Fruit fly (Drosophila melanogaster) whole organism, pupa: ENCODE results near the gene CG3857.

Experiments
- CG10348 ChIP-seq: fragments of 200-800 bp; sonication (Bioruptor generic); IDR thresholded peaks from 2 replicates; pipeline ENCODE4 v1.3.6; 2022; ENCODE audit warnings: missing biosample characterization, missing genetic modification characterization
- CG12605 ChIP-seq: fragments of 200-800 bp; sonication (Bioruptor generic); IDR thresholded peaks from 2 replicates; pipeline ENCODE4 v1.3.6; 2022; ENCODE audit warnings: missing biosample characterization, missing genetic modification characterization
- CG13204 ChIP-seq: fragments of 200-800 bp; sonication (Bioruptor generic); optimal IDR thresholded peaks from 2 replicates; lab custom pipeline; 2018; ENCODE audit warnings: missing biosample characterization, mild to moderate bottlenecking, missing genetic modification characterization, moderate library complexity
- CG14655 ChIP-seq: fragments of 200-800 bp; sonication (Bioruptor generic); optimal IDR thresholded peaks from 3 replicates; lab custom pipeline; 2017; ENCODE audit warnings: mild to moderate bottlenecking, missing biosample characterization, missing genetic modification reagents, missing genetic modification characterization
- CG15710 ChIP-seq: fragments of 200-800 bp; sonication (Bioruptor generic); optimal IDR thresholded peaks from 2 replicates; lab custom pipeline; 2018; ENCODE audit warnings: missing biosample characterization, mild to moderate bottlenecking, missing genetic modification characterization, moderate library complexity
- CG17806 ChIP-seq: fragments of 200-800 bp; sonication (Bioruptor generic); optimal IDR thresholded peaks from 2 replicates; lab custom pipeline; 2018; ENCODE audit warnings: missing biosample characterization, mild to moderate bottlenecking, missing genetic modification characterization, moderate library complexity
- CG32121 ChIP-seq: fragments of 200-800 bp; sonication (Bioruptor generic); IDR thresholded peaks from 2 replicates; pipeline ENCODE4 v1.3.6; 2022; ENCODE audit warnings: missing biosample characterization, missing genetic modification characterization
- CG34367 ChIP-seq: fragments of 200-800 bp; sonication (Bioruptor generic); optimal IDR thresholded peaks from 2 replicates; lab custom pipeline; 2018; ENCODE audit warnings: missing biosample characterization, mild to moderate bottlenecking, missing genetic modification characterization
- CG4496 ChIP-seq: fragments of 200-800 bp; sonication (Bioruptor generic); IDR thresholded peaks from 3 replicates; pipeline ENCODE4 v1.3.6; 2022; ENCODE audit warnings: missing biosample characterization, missing genetic modification characterization
- CG8159 ChIP-seq: fragments of 200-800 bp; sonication (Bioruptor generic); optimal IDR thresholded peaks from 3 replicates; lab custom pipeline; 2018; ENCODE audit warnings: missing biosample characterization, mild to moderate bottlenecking, missing genetic modification characterization, moderate library complexity
- CG8301 ChIP-seq: fragments of 200-800 bp; sonication (Bioruptor generic); optimal IDR thresholded peaks from 2 replicates; lab custom pipeline; 2018; ENCODE audit warnings: missing biosample characterization, mild to moderate bottlenecking, missing genetic modification characterization
- CG9948 ChIP-seq: fragments of 200-800 bp; sonication (Bioruptor generic); optimal IDR thresholded peaks from 2 replicates; lab custom pipeline; 2018; ENCODE audit warnings: missing biosample characterization, mild to moderate bottlenecking, missing genetic modification characterization, moderate library complexity
- D1 ChIP-seq: fragments of 200-800 bp; sonication (Bioruptor generic); optimal IDR thresholded peaks from 2 replicates; lab custom pipeline; 2018; ENCODE audit warnings: missing biosample characterization, mild to moderate bottlenecking, missing genetic modification characterization, moderate library complexity
- EcR ChIP-seq: fragments of 200-800 bp; sonication (Bioruptor generic); optimal IDR thresholded peaks from 3 replicates; lab custom pipeline; 2019; ENCODE audit warnings: missing biosample characterization, missing genetic modification characterization, mild to moderate bottlenecking, moderate library complexity, missing genetic modification reagents
- Ets98B ChIP-seq: fragments of 200-800 bp; sonication (Bioruptor generic); IDR thresholded peaks from 2 replicates; pipeline ENCODE4 v1.3.6; 2022; ENCODE audit warnings: missing biosample characterization, missing genetic modification characterization
- Pif1A ChIP-seq: fragments of 200-800 bp; sonication (Bioruptor generic); optimal IDR thresholded peaks from 3 replicates; lab custom pipeline; 2016; ENCODE audit warnings: missing biosample characterization, missing genetic modification characterization
- Pif1B ChIP-seq: fragments of 200-800 bp; sonication (Bioruptor generic); optimal IDR thresholded peaks from 3 replicates; lab custom pipeline; 2016; ENCODE audit warnings: missing biosample characterization, missing genetic modification characterization
- Snoo ChIP-seq: fragments of 200-800 bp; sonication (Bioruptor generic); optimal IDR thresholded peaks from 3 replicates; lab custom pipeline; 2017; ENCODE audit warnings: missing biosample characterization, mild to moderate bottlenecking, missing genetic modification characterization, inconsistent platforms
- fd96Ca ChIP-seq: fragments of 200-800 bp; sonication (Bioruptor generic); IDR thresholded peaks from 3 replicates; pipeline ENCODE4 v1.3.6; 2022; ENCODE audit warnings: missing biosample characterization, missing genetic modification characterization
- gl ChIP-seq: fragments of 200-800 bp; sonication (Bioruptor generic); optimal IDR thresholded peaks from 2 replicates; lab custom pipeline; 2018; ENCODE audit warnings: missing biosample characterization, mild to moderate bottlenecking, missing genetic modification characterization
- rn ChIP-seq: fragments of 200-800 bp; sonication (Bioruptor generic); IDR thresholded peaks from 2 replicates; pipeline ENCODE4 v1.3.6; 2022; ENCODE audit warnings: missing biosample characterization, missing genetic modification characterization

Gene CG3857

DNA sequence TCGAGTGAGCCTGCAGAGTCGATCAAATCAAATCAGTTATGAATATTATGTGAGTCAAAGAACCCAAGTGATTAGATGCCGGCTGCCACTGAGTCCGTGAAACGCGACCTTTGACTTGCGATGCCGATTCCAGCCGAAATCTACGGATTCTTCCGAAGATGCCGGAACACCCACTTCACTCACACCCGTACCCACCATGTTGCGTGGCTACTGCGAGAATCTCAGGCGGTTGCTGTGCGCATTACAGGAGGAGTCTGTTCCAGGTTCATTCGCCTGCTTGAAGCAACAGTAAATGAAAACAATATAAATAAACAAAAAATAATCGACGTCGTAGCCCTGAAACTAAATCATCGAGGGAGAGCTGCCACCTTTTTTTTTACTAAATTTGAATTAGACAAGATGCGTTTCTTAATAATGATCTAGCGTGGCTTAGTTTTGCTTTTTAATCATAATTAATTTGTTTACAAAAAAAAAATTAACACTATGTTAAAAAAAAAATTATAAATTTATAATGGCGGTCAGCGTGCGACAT, 38.2 kb downstream of the CG3857 start, which contains the start of gene Ldaf1:
Gene Ldaf1, minus strand, starts transcription at position 307 of the 532 bp plus-strand sequence.
- TF ChIP-seq Pif1A (GFP tag; lab: Kevin White, UChicago) (no peak), CG32121 (GFP tag; lab: Robert Waterston, UW) (no peak), EcR (GFP tag; lab: Kevin White, UChicago) (peak; percentile 39), CG8159 (tag; lab: Kevin White, UChicago) (no peak), CG8301 (tag; lab: Kevin White, UChicago) (no peak)
- TF ChIP-seq, all 21 proteins: peak for 1

DNA sequence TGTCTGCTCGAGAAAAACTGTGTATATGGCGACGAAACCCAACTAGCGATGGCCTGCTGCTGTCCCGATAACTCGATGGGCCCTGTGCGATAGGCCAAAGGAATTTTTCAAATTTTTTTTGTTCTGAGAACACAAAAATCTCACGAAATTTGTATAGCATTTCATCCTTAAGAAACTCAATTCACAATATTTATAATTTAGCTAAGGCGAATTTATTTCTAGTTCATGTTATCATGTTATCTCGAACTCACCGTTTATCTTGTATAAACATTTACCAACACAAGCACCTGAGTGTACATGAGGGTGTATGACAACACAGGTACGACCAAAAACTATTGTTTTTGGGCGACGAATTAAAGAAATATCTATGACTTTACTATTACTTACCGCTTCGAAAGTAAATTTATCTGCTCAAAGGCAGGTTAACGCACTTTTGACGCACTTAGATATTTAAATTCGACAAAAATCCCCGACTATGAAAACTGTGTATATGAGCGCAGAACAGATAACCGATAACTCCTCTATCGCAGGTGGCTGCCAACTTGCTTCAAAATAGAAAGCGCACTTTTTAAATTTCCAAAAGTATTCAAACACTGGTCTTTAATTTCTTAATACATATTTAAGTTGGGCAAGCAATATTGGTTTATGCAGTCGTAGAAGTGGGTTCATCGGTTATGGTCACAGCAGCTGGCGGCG, 39.6 kb downstream of the CG3857 start, which contains the start of gene arm:
Gene arm, minus strand, starts transcription at position 524 of the 696 bp plus-strand sequence.
- TF ChIP-seq CG8159 (tag; lab: Kevin White, UChicago): peak; percentile 12
- no peak for TF ChIP-seq Snoo (tag; lab: Kevin White, UChicago)

DNA sequence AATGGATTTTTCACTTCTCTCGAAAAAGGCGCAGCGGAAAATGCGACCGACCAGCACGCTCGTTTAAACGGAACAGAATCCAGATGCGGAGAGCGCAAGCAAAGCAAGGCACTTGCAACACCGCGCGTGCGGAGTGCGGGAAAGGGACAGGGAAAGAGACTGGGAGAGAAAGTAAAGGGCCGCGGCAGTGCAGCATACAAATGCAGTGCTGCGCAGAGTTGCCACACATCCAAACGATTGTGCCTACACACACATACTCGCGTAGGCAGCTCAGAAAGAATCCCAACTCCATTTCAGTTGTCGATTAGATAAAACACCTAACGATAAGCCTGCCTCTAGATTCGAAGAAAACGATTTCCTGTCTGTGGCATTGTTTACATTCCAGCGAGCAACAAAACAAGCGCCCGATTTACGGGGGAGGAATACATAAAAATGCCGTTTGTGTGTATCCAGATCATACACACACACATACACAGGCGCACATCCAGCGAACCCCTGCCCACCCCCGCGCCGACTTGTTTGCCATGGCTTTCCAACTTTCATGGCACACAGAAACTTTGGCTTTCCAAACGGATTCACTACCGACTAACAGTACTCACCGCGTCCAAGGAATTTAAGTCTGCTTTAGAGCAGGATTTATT, 40.3 kb downstream of the CG3857 start:
- TF ChIP-seq CG32121 (GFP tag; lab: Robert Waterston, UW) (no peak), CG10348 (GFP tag; lab: Robert Waterston, UW) (no peak), CG14655 (GFP tag; lab: Kevin White, UChicago) (no peak), rn (GFP tag; lab: Robert Waterston, UW) (no peak), CG4496 (GFP tag; lab: Robert Waterston, UW) (no peak), Pif1B (GFP tag; lab: Kevin White, UChicago) (peak; percentile 31), fd96Ca (GFP tag; lab: Robert Waterston, UW) (no peak), CG13204 (GFP tag; lab: Kevin White, UChicago) (peak; percentile 62), Ets98B (GFP tag; lab: Robert Waterston, UW) (peak; percentile 21; the same call in 1 of the 2 replicates)

DNA sequence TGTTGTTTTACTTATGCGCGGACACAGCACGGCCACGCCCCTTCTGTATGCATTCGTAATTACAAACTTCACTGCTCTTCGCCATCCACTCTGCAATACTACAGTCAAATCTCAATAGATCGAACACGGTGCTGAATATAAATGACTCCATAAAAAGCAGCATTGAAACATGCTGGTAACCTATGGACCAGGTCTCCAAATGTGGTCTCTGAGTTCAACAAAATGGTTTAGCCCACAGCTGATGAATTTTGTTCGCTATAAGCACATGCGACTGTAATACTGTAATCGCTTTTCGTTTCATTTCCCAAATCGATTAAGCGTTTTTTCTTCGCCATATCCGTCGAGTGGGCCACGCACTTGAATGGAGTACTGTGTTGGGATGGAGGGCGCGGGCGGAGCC, 42.5 kb downstream of the CG3857 start:
- TF ChIP-seq CG4496 (GFP tag; lab: Robert Waterston, UW) (peak; percentile 73; the same call in 2 of the 3 replicates), Ets98B (GFP tag; lab: Robert Waterston, UW) (peak; percentile 48; the same call in 1 of the 2 replicates), D1 (tag; lab: Kevin White, UChicago) (no peak), CG8159 (tag; lab: Kevin White, UChicago) (peak; percentile 58), Pif1A (GFP tag; lab: Kevin White, UChicago) (no peak), CG12605 (GFP tag; lab: Robert Waterston, UW) (no peak), CG32121 (GFP tag; lab: Robert Waterston, UW) (peak; percentile 27; the same call in 1 of the 2 replicates), CG9948 (peak; percentile 33), rn (GFP tag; lab: Robert Waterston, UW) (no peak), gl (tag; lab: Kevin White, UChicago) (peak; percentile 16), CG34367 (tag; lab: Kevin White, UChicago) (peak; percentile 16), CG8301 (tag; lab: Kevin White, UChicago) (peak; percentile 30), fd96Ca (GFP tag; lab: Robert Waterston, UW) (peak; percentile 60; the same call in 1 of the 3 replicates), Snoo (tag; lab: Kevin White, UChicago) (peak; percentile 48), CG13204 (GFP tag; lab: Kevin White, UChicago) (no peak), CG17806 (tag; lab: Kevin White, UChicago) (peak; percentile 39), Pif1B (GFP tag; lab: Kevin White, UChicago) (no peak), CG15710 (tag; lab: Kevin White, UChicago) (peak; percentile 66), CG14655 (GFP tag; lab: Kevin White, UChicago) (no peak)

DNA sequence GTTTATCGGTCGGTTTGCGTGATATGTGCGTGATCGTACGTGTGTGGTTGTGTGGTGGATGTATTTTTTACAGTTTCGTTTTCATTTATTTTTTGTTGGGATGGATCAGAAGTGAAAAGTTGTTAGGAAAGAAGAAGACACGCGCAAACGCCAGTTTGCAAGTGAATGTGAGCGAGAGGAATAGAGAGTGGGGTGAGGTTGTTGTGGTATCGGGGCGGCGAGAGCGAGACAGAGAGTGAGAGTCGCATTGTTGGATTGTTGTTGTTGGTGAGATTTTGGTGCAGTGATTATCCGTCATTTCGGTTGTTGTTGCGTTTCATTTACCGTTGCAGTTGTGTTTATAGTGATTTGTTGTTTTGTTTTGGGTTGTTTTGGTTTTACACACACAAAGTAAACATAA, 46.3 kb downstream of the CG3857 start:
- no peak for TF ChIP-seq CG4496 (GFP tag; lab: Robert Waterston, UW)
- TF ChIP-seq, all 21 proteins: peak for 0

DNA sequence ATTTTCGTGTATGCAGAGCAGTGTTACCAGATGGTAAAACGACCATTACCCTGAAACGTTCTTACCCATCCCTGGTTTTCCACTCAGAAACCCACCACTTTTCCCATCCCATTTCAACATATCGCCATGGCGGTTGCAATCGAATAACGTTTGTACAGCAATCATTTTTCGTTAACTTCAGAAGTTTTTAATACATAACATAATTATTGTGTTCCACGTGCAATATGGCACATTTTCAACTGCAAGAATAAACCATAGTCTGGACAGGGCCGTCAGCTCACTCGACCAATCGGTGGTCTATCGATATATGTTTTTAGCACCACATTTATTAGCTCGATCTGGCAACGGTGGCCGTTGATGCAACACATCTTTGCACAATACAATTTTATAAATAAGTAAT, 49.9 kb downstream of the CG3857 start, which contains the start of the genes trr and mRpL16:
Gene trr, minus strand, starts transcription at position 25 of the 400 bp plus-strand sequence.
Gene mRpL16, plus strand, starts transcription at position 331 of the 400 bp plus-strand sequence.
- TF ChIP-seq CG14655 (GFP tag; lab: Kevin White, UChicago) (no peak), CG4496 (GFP tag; lab: Robert Waterston, UW) (peak; percentile 62; the same call in 2 of the 3 replicates), Pif1B (GFP tag; lab: Kevin White, UChicago) (no peak), CG32121 (GFP tag; lab: Robert Waterston, UW) (no peak), CG15710 (tag; lab: Kevin White, UChicago) (peak; percentile 30), D1 (tag; lab: Kevin White, UChicago) (no peak), EcR (GFP tag; lab: Kevin White, UChicago) (no peak), CG9948 (no peak), Pif1A (GFP tag; lab: Kevin White, UChicago) (no peak), CG34367 (tag; lab: Kevin White, UChicago) (no peak), CG13204 (GFP tag; lab: Kevin White, UChicago) (no peak), Ets98B (GFP tag; lab: Robert Waterston, UW) (peak; percentile 35; the same call in 1 of the 2 replicates), CG12605 (GFP tag; lab: Robert Waterston, UW) (no peak)
